Worm (Caenorhabditis elegans): ENCODE data around the gene R06F6.14.

DNA sequence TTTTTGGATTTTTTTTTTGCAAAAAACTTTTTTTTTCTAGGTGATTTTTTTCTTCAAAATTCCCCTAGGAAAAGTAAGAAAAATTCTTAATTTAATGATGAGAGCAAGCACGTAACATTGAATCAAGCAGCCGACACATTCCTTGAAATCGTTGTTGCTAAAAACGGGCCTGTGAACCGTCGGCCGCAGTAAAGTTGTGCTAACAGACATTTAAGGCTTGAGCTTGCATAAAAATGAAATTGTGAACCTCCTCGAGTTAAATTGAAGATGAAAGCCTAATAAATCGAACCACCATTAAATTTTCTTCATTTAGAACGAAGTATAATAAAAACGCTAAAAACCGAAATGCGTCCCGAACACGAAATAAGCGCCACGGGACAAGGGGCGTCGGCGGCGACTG, 41.1 kb upstream of the R06F6.14 start:
- TF ChIP-seq ztf-29 (GFP tag; IDR thresholded peaks at IDR 0.05) (no peak), klf-2 (GFP tag; conservative IDR thresholded peaks at IDR 0.05) (no peak), ztf-23 (GFP tag; IDR thresholded peaks at IDR 0.05) (no peak), cog-1 (tag; optimal IDR thresholded peaks at IDR 0.05) (no peak), flt-1 (GFP tag; IDR thresholded peaks at IDR 0.05) (no peak), T22C8.4 (GFP tag; IDR thresholded peaks at IDR 0.05) (no peak)

All from whole organism, midembryonic.